Fruit fly (Drosophila melanogaster) S2 (cell line): ENCODE data around the gene clumsy.

Source experiments
- CG8478 ChIP-seq: fragments of >200 bp; optimal IDR thresholded peaks from 2 replicates; lab custom pipeline; 2018
- CTCF ChIP-seq, 2 experiments: fragments of >200 bp; optimal IDR thresholded peaks; 2 replicates each; lab custom pipeline; 2018

DNA sequence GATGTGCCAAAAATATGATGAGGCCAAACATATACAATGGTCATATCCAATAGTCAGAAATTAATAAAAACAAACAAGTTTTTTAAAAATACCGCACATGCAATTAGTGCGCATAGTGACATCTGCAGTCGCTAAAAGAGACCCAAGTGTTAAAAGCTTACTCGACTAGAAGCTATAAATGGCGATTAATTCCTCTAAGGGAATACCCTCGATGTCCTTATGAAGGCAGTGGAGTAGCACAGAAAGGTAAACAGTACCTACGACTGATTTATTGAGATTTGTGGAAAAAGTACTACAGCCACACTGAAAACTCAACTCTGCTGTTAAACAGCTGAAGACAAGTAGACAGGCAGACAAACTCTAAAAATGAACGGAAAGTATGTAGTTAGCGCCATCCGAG is 54.6 kb downstream of the clumsy start:
- TF ChIP-seq CG8478 (lab: Kevin White, UChicago) (no peak), CTCF (optimal IDR thresholded peaks at IDR 0.05; lab: Kevin White, UChicago) (no peak)
